Worm (Caenorhabditis elegans): Measurements from ENCODE around the gene trpp-6.

DNA sequence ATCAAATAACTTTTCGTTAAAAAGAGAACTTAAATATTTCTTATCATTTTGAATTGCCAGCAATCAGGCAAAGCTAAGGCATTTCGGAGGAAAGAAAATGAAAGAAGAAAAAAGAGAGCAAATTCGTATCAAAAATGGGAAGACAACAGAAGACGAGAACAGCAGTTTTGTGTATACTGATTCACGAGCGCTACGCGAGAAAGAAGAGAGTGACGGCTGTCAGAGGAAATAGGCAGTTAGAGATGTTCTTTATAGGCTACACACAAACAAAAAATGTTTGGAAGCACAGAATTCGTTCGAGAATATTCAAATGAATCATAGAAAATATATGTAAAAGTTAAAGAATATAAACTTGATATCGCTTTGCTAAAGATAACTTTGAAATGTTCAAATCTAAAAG lies 6.9 kb upstream of the trpp-6 start:
- TF ChIP-seq ztf-11 (tag; optimal IDR thresholded peaks at IDR 0.05) = no peak
- TF ChIP-seq ceh-16 (tag; optimal IDR thresholded peaks at IDR 0.05) = no peak
- no peak for TF ChIP-seq ZK546.5 (tag; optimal IDR thresholded peaks at IDR 0.05)
- TF ChIP-seq fos-1 (tag; optimal IDR thresholded peaks at IDR 0.05) = no peak
- TF ChIP-seq elt-1 (tag; optimal IDR thresholded peaks at IDR 0.05) = no peak
- TF ChIP-seq nhr-77 (tag; optimal IDR thresholded peaks at IDR 0.05) = no peak
- TF ChIP-seq nhr-237 (tag; optimal IDR thresholded peaks at IDR 0.05) = no peak
- TF ChIP-seq nhr-12 (tag; optimal IDR thresholded peaks at IDR 0.05) = no peak
- TF ChIP-seq unc-39 (tag; optimal IDR thresholded peaks at IDR 0.05) = no peak
- no peak for TF ChIP-seq daf-12 (tag; optimal IDR thresholded peaks at IDR 0.05)
- no peak for TF ChIP-seq R02D3.7 (tag; optimal IDR thresholded peaks at IDR 0.05)
- TF ChIP-seq nhr-76 (tag; optimal IDR thresholded peaks at IDR 0.05) = no peak
- no peak for TF ChIP-seq unc-62 (GFP tag; optimal IDR thresholded peaks at IDR 0.05)
